Worm (Caenorhabditis elegans) whole organism, L4 larva: ENCODE measurements around the gene slc-25A21.
A peak's percentile ranks its signal among the peaks of the same experiment; 100 is the strongest.

ENCODE experiments used
- D1046.2 ChIP-seq: fragments of 200-800 bp; sonication (Bioruptor generic); IDR thresholded peaks from 2 replicates; pipeline ENCODE4 v1.3.6; 2022; ENCODE audit warnings: missing genetic modification characterization, missing compliant biosample characterization
- F37D6.2 ChIP-seq: sonication (generic microtip); optimal IDR thresholded peaks from 2 replicates; lab custom pipeline; 2016; ENCODE audit warnings: mild to moderate bottlenecking, missing genetic modification characterization, missing compliant biosample characterization
- ZK546.5 ChIP-seq, 2 experiments: sonication (generic microtip); optimal IDR thresholded peaks; 2 replicates each; lab custom pipeline; 2017; ENCODE audit warnings: missing biosample characterization in 2 of 2, missing genetic modification characterization in 2 of 2
- ama-1 ChIP-seq: fragments of 150-350 bp; optimal IDR thresholded peaks from 2 replicates; lab custom pipeline; 2014; ENCODE audit warnings: inconsistent platforms, mixed read lengths
- daf-12 ChIP-seq: fragments of 150-350 bp; optimal IDR thresholded peaks from 2 replicates; lab custom pipeline; 2014; ENCODE audit warnings: missing biosample characterization, missing genetic modification reagents, missing genetic modification characterization
- daf-16 ChIP-seq, 3 experiments: sonication (generic microtip); optimal IDR thresholded peaks; 2 replicates each; lab custom pipeline; 2016 to 2017; ENCODE audit warnings: missing genetic modification characterization in 3 of 3, missing genetic modification reagents in 3 of 3, mild to moderate bottlenecking in 2 of 3, missing compliant biosample characterization in 2 of 3, missing biosample characterization in 1 of 3, moderate library complexity in 1 of 3
- daf-19 ChIP-seq: fragments of 200-800 bp; sonication (Bioruptor generic); conservative IDR thresholded peaks from 2 replicates; pipeline ENCODE4 v1.3.6; 2022; ENCODE audit warnings: missing genetic modification characterization, missing compliant biosample characterization
- dmd-6 ChIP-seq: fragments of 200-800 bp; sonication (Bioruptor generic); IDR thresholded peaks from 2 replicates; pipeline ENCODE4 v1.3.6; 2022; ENCODE audit warnings: missing genetic modification reagents, missing genetic modification characterization, missing compliant biosample characterization
- dmd-9 ChIP-seq: fragments of 200-800 bp; sonication (Bioruptor generic); IDR thresholded peaks from 2 replicates; pipeline ENCODE4 v1.3.6; 2022; ENCODE audit warnings: missing genetic modification reagents, missing genetic modification characterization, missing compliant biosample characterization
- duxl-1 ChIP-seq: sonication (generic microtip); optimal IDR thresholded peaks from 2 replicates; lab custom pipeline; 2016; ENCODE audit warnings: mild to moderate bottlenecking, missing genetic modification characterization, moderate library complexity, missing compliant biosample characterization; ENCODE audit not compliant: poor library complexity
- dve-1 ChIP-seq: sonication (generic microtip); optimal IDR thresholded peaks from 2 replicates; lab custom pipeline; 2017; ENCODE audit warnings: antibody characterized with exemption, mild to moderate bottlenecking, missing genetic modification characterization, missing compliant biosample characterization; ENCODE audit not compliant: insufficient read depth
- egl-27 ChIP-seq: sonication (generic microtip); optimal IDR thresholded peaks from 3 replicates; lab custom pipeline; 2017; ENCODE audit warnings: missing biosample characterization, missing genetic modification reagents, missing genetic modification characterization
- hif-1 ChIP-seq, 2 experiments: sonication (generic microtip); optimal IDR thresholded peaks; 2 replicates each; lab custom pipeline; 2016 to 2017; ENCODE audit warnings: missing compliant biosample characterization in 2 of 2, missing genetic modification characterization in 2 of 2, missing genetic modification reagents in 2 of 2, missing genotype in 2 of 2, mild to moderate bottlenecking in 1 of 2
- hlh-11 ChIP-seq: fragments of 200-800 bp; sonication (Bioruptor generic); optimal IDR thresholded peaks from 2 replicates; lab custom pipeline; 2018; ENCODE audit warnings: mild to moderate bottlenecking, missing genetic modification characterization, missing compliant biosample characterization
- hlh-30 ChIP-seq: sonication (generic microtip); optimal IDR thresholded peaks from 2 replicates; lab custom pipeline; 2017; ENCODE audit warnings: antibody characterized with exemption, mild to moderate bottlenecking, missing genetic modification characterization, missing compliant biosample characterization; ENCODE audit not compliant: insufficient read depth
- hmg-1.1 ChIP-seq: fragments of 200-800 bp; sonication (Bioruptor generic); IDR thresholded peaks from 2 replicates; pipeline ENCODE4 v1.3.6; 2022; ENCODE audit warnings: missing genetic modification reagents, missing genetic modification characterization, missing compliant biosample characterization
- lin-29 ChIP-seq: fragments of 200-800 bp; sonication (Bioruptor generic); IDR thresholded peaks from 2 replicates; pipeline ENCODE4 v1.3.6; 2022; ENCODE audit warnings: missing genetic modification reagents, missing genetic modification characterization, missing compliant biosample characterization
- lin-38 ChIP-seq: fragments of 200-800 bp; sonication (Bioruptor generic); IDR thresholded peaks from 2 replicates; pipeline ENCODE4 v1.3.6; 2022; ENCODE audit warnings: missing genetic modification reagents, missing genetic modification characterization, missing compliant biosample characterization
- mdl-1 ChIP-seq, 2 experiments: fragments of 150-350 bp in 1 of 2; sonication (generic microtip) in 1 of 2; optimal IDR thresholded peaks; 2 replicates each; lab custom pipeline; 2014 to 2017; ENCODE audit warnings: missing biosample characterization in 2 of 2, missing genetic modification characterization in 2 of 2
- mep-1 ChIP-seq: fragments of 150-350 bp; sonication (generic microtip); optimal IDR thresholded peaks from 3 replicates; lab custom pipeline; 2014; ENCODE audit warnings: missing biosample characterization, missing genetic modification characterization
- mes-2 ChIP-seq: sonication (generic microtip); optimal IDR thresholded peaks from 2 replicates; lab custom pipeline; 2016; ENCODE audit warnings: missing genotype, mild to moderate bottlenecking, missing genetic modification characterization, missing compliant biosample characterization; ENCODE audit not compliant: poor library complexity, severe bottlenecking
- mxl-2 ChIP-seq: fragments of 200-800 bp; sonication (Bioruptor generic); conservative IDR thresholded peaks from 2 replicates; pipeline ENCODE4 v1.3.6; 2022; ENCODE audit warnings: missing genetic modification reagents, missing genetic modification characterization, missing compliant biosample characterization
- mxl-3 ChIP-seq: fragments of 200-800 bp; sonication (Bioruptor generic); optimal IDR thresholded peaks from 2 replicates; lab custom pipeline; 2018; ENCODE audit warnings: mild to moderate bottlenecking, missing genetic modification characterization, missing compliant biosample characterization
- nhr-11 ChIP-seq: fragments of 150-350 bp; optimal IDR thresholded peaks from 2 replicates; lab custom pipeline; 2014; ENCODE audit warnings: missing biosample characterization, missing genetic modification characterization
- nhr-25 ChIP-seq: sonication (generic microtip); optimal IDR thresholded peaks from 2 replicates; lab custom pipeline; 2017; ENCODE audit warnings: missing genetic modification characterization, mild to moderate bottlenecking, missing compliant biosample characterization, antibody characterized with exemption, moderate library complexity, borderline replicate concordance; ENCODE audit not compliant: insufficient read depth
- nhr-28 ChIP-seq: fragments of 150-350 bp; optimal IDR thresholded peaks from 2 replicates; lab custom pipeline; 2014; ENCODE audit warnings: missing biosample characterization, missing genetic modification characterization
- nhr-48 ChIP-seq: sonication (generic microtip); optimal IDR thresholded peaks from 2 replicates; lab custom pipeline; 2016; ENCODE audit warnings: mild to moderate bottlenecking, missing genetic modification characterization, missing compliant biosample characterization
- nhr-76 ChIP-seq: fragments of 150-350 bp; optimal IDR thresholded peaks from 2 replicates; lab custom pipeline; 2014; ENCODE audit warnings: missing biosample characterization, missing genetic modification characterization
- rbr-2 ChIP-seq: sonication (generic microtip); optimal IDR thresholded peaks from 2 replicates; lab custom pipeline; 2016; ENCODE audit warnings: missing genotype, missing genetic modification characterization, missing compliant biosample characterization
- set-16 ChIP-seq: fragments of 200-800 bp; sonication (Bioruptor generic); IDR thresholded peaks from 2 replicates; pipeline ENCODE4 v1.3.6; 2022; ENCODE audit warnings: missing genetic modification reagents, missing genetic modification characterization, missing compliant biosample characterization
- snpc-1.2 ChIP-seq: fragments of 200-800 bp; sonication (Bioruptor generic); IDR thresholded peaks from 2 replicates; pipeline ENCODE4 v1.3.6; 2022; ENCODE audit warnings: missing genetic modification reagents, missing genetic modification characterization, missing compliant biosample characterization
- spr-1 ChIP-seq: sonication (generic microtip); optimal IDR thresholded peaks from 2 replicates; lab custom pipeline; 2016; ENCODE audit warnings: mild to moderate bottlenecking, missing genetic modification characterization, missing compliant biosample characterization
- tra-1 ChIP-seq: fragments of 200-800 bp; sonication (Bioruptor generic); IDR thresholded peaks from 2 replicates; pipeline ENCODE4 v1.3.6; 2022; ENCODE audit warnings: missing genetic modification reagents, missing genetic modification characterization, missing compliant biosample characterization
- unc-62 ChIP-seq, 3 experiments: fragments of 150-350 bp in 1 of 3; sonication (generic microtip); optimal IDR thresholded peaks in 2 of 3; peaks in 1 of 3; 1 replicate in 1 of 3; 2 replicates in 2 of 3; lab custom pipeline; 2014 to 2017; ENCODE audit warnings: missing biosample characterization in 3 of 3, missing genetic modification characterization in 3 of 3, missing genetic modification reagents in 3 of 3, missing genotype in 1 of 3
- ztf-11 ChIP-seq: fragments of 150-350 bp; optimal IDR thresholded peaks from 2 replicates; lab custom pipeline; 2014; ENCODE audit warnings: missing biosample characterization, missing genetic modification characterization

slc-25A21 gene

DNA sequence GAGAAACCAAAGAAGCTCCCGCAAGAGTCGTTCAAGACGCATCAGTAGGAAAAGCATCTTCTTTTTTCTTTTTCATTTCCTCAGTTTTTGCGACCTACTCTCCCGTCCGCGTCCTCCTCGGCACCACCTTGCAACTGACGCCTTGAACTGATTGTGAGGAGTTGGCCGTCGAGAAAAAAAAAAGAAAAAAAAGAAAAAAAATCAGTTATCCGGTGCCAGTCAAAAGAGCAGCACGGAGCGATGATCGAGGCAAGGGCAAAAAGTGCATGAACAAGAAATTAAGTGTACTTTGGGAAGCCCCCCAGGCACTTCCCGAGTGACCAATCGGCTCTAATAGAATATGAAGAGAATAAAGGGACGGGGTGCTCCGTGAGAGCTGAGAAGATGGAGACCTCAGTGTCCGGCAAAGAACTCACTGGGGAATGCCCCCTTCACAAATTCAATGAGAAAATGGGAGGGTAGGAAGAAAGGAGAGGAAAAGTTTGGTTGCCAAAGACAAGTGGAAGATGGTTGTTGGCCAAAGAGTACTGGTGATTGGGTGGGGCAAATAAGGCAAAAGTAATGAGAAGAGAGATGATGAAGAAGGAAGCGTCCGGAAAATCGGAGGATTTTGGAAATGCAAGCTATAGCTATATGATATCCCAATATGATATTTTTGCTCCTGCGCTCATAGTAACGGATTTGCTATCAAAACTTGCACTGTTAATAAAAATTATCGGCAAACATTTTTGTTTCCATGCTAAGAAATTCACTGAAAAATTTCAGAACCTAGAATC is 34.3 kb upstream of the slc-25A21 start (continued):
- no peak for TF ChIP-seq tra-1 (GFP tag; lab: Robert Waterston, UW)
- TF ChIP-seq nhr-76 (tag; lab: Kevin White, UChicago), result no peak
- TF ChIP-seq mxl-3 (GFP tag; lab: Kevin White, UChicago), result no peak
- TF ChIP-seq hif-1 (tag; optimal IDR thresholded peaks at IDR 0.05; lab: Kevin White, UChicago), result peak in 1 of 2 experiments; percentile 50
- TF ChIP-seq ZK546.5 (tag; optimal IDR thresholded peaks at IDR 0.05; lab: Kevin White, UChicago), result no peak
- peak; percentile 38 for TF ChIP-seq hlh-11 (tag; lab: Kevin White, UChicago)

- TF ChIP-seq dmd-6 (GFP tag; lab: Robert Waterston, UW) (peak; percentile 37; the same call in 1 of the 2 replicates), lin-38 (no peak), spr-1 (tag; lab: Kevin White, UChicago) (peak; percentile 5), mxl-2 (GFP tag; lab: Robert Waterston, UW) (no peak), mes-2 (tag; lab: Kevin White, UChicago) (peak; percentile 5), rbr-2 (tag; lab: Kevin White, UChicago) (peak; percentile 1), hmg-1.1 (GFP tag; lab: Robert Waterston, UW) (0 out of 2 replicates have a peak, but pooled peaks have one; percentile 34), mxl-3 (GFP tag; lab: Kevin White, UChicago) (peak; percentile 99), mep-1 (tag; lab: Kevin White, UChicago) (peak; percentile 55), nhr-25 (tag; lab: Kevin White, UChicago) (no peak), duxl-1 (tag; lab: Kevin White, UChicago) (peak; percentile 32), hlh-11 (tag; lab: Kevin White, UChicago) (peak; percentile 62), egl-27 (tag; lab: Kevin White, UChicago) (no peak), nhr-28 (tag; lab: Kevin White, UChicago) (peak; percentile 90), tra-1 (GFP tag; lab: Robert Waterston, UW) (no peak), daf-19 (GFP tag; lab: Robert Waterston, UW) (no peak), mdl-1 (tag; optimal IDR thresholded peaks at IDR 0.05; lab: Kevin White, UChicago) (peak in 1 of 2 experiments; percentile 60), ama-1 (lab: Kevin White, UChicago) (no peak), nhr-48 (tag; lab: Kevin White, UChicago) (peak; percentile 41), hlh-30 (tag; lab: Kevin White, UChicago) (peak; percentile 22)
Measured at ce11 chrX:16156891-16157290, 32.8 kb upstream of the slc-25A21 start.

DNA sequence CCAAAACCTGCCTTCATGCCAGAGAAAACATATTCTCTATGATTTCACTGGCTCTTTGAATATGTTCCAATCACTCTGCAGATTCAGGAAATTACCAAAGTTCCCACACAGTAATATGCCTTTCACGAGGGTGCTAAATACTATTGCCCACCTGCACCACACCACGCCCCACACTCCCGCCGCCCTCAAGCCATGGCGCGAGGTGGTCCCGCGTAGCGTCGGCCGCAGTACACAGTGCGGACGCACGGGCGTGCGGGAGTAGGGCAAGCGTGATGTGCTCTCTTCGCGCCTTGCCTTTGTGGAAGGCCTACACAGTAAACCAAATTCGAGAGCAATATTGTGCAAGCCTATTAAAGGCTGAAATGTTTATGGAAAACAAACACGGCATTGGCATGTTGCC is 32.2 kb upstream of the slc-25A21 start:
- TF ChIP-seq dmd-9 (GFP tag; lab: Robert Waterston, UW) (0 out of 2 replicates have a peak, but pooled peaks have one; percentile 51), lin-29 (GFP tag; lab: Robert Waterston, UW) (0 out of 2 replicates have a peak, but pooled peaks have one; percentile 29), nhr-48 (tag; lab: Kevin White, UChicago) (no peak), unc-62 (GFP tag; optimal IDR thresholded peaks at IDR 0.05 in 1 of 2; lab: Kevin White, UChicago) (peak in 1 of 2 experiments; percentile 90), unc-62 (tag; optimal IDR thresholded peaks at IDR 0.05; lab: Kevin White, UChicago) (no peak), ztf-11 (tag; lab: Kevin White, UChicago) (no peak), set-16 (GFP tag; lab: Robert Waterston, UW) (peak; percentile 79), daf-12 (no peak), snpc-1.2 (GFP tag; lab: Robert Waterston, UW) (0 out of 2 replicates have a peak, but pooled peaks have one; percentile 33)

- TF ChIP-seq hlh-11 (tag; lab: Kevin White, UChicago), result peak; percentile 38
- peak in 1 of 2 experiments; percentile 90 for TF ChIP-seq unc-62 (GFP tag; optimal IDR thresholded peaks at IDR 0.05 in 1 of 2; lab: Kevin White, UChicago)
- no peak for TF ChIP-seq unc-62 (tag; optimal IDR thresholded peaks at IDR 0.05; lab: Kevin White, UChicago)
- peak; percentile 11 for TF ChIP-seq nhr-28 (tag; lab: Kevin White, UChicago)
- peak; percentile 40 for TF ChIP-seq hlh-30 (tag; lab: Kevin White, UChicago)
- TF ChIP-seq nhr-48 (tag; lab: Kevin White, UChicago), result no peak
- peak; percentile 34 for TF ChIP-seq dve-1 (tag; lab: Kevin White, UChicago)
- no peak for TF ChIP-seq D1046.2 (GFP tag; lab: Robert Waterston, UW)
- TF ChIP-seq mdl-1 (tag; optimal IDR thresholded peaks at IDR 0.05; lab: Kevin White, UChicago), result peak in 1 of 2 experiments; percentile 23
- TF ChIP-seq nhr-11 (tag; lab: Kevin White, UChicago), result peak; percentile 5
- no peak for TF ChIP-seq daf-16 (GFP tag; optimal IDR thresholded peaks at IDR 0.05; lab: Kevin White, UChicago)
- TF ChIP-seq daf-16 (tag; optimal IDR thresholded peaks at IDR 0.05; lab: Kevin White, UChicago), result peak; percentile 34
- no peak for TF ChIP-seq F37D6.2 (tag; lab: Kevin White, UChicago)
Measured at ce11 chrX:16159359-16159758, 30.3 kb upstream of the slc-25A21 start.
